Fruit fly (Drosophila melanogaster): ENCODE measurements around the gene Gem3.

dm6 chr3L:10431883-10432282 is 31.0 kb downstream of the Gem3 start, which contains the start of gene Ir67b:
- TF ChIP-seq OdsH (GFP tag; optimal IDR thresholded peaks at IDR 0.05) (no peak), CG7368 (GFP tag; optimal IDR thresholded peaks at IDR 0.05) (no peak), CG11902 (GFP tag; optimal IDR thresholded peaks at IDR 0.05) (no peak)

Data from whole organism, prepupa.